Worm (Caenorhabditis elegans): Measurements from ENCODE around the gene mdmh-35.

DNA sequence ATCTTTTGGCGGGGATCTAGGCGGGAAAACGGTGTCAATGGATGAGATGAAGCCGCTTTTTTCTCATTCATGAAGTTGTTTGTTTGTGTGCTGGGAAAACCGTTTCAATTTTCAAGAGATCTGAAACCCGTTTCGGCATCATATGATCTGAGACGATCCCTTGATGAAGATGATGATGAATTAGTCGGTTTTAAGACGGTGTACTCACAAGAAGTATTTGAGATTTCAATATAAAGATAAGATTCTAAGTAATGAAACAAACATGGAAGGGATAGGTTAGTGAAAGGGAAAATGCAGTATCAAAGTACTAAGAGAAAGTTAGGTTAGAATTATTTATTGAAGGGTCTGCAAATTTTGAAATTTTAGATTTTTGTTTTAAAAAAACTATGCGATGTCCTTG is 47.4 kb downstream of the mdmh-35 start:
- TF ChIP-seq dmd-4 (tag; optimal IDR thresholded peaks at IDR 0.05; ENCODE audit: borderline replicate concordance) (no peak), hlh-6 (tag; optimal IDR thresholded peaks at IDR 0.05) (no peak), ceh-30 (tag; optimal IDR thresholded peaks at IDR 0.05) (no peak), dve-1 (tag; optimal IDR thresholded peaks at IDR 0.05) (no peak), ama-1 (optimal IDR thresholded peaks at IDR 0.05) (no peak), nfya-1 (tag; optimal IDR thresholded peaks at IDR 0.05) (no peak), unc-86 (tag; optimal IDR thresholded peaks at IDR 0.05) (no peak), ceh-48 (tag; optimal IDR thresholded peaks at IDR 0.05) (no peak), pag-3 (tag; optimal IDR thresholded peaks at IDR 0.05; ENCODE audit: borderline replicate concordance) (no peak), unc-55 (GFP tag; optimal IDR thresholded peaks at IDR 0.05) (no peak), mec-3 (tag; optimal IDR thresholded peaks at IDR 0.05; ENCODE audit: borderline replicate concordance) (no peak), tbx-2 (tag; optimal IDR thresholded peaks at IDR 0.05) (no peak), eyg-1 (tag; optimal IDR thresholded peaks at IDR 0.05) (no peak), T23F11.4 (GFP tag; optimal IDR thresholded peaks at IDR 0.05) (no peak)

All from whole organism, late embryonic.